Worm (Caenorhabditis elegans): ENCODE results near the gene tag-180.

ce11 chrII:11333375-11333774 lies 4.1 kb upstream of the tag-180 start:
- TF ChIP-seq ref-1 (GFP tag; conservative IDR thresholded peaks at IDR 0.05) (no peak), flt-1 (GFP tag; IDR thresholded peaks at IDR 0.05) (no peak), tab-1 (GFP tag; IDR thresholded peaks at IDR 0.05) (no peak), med-1 (GFP tag; optimal IDR thresholded peaks at IDR 0.05; ENCODE audit: insufficient read depth) (no peak), cog-1 (tag; optimal IDR thresholded peaks at IDR 0.05) (no peak), ztf-23 (GFP tag; IDR thresholded peaks at IDR 0.05) (no peak), klf-2 (GFP tag; conservative IDR thresholded peaks at IDR 0.05) (no peak)
